Worm (Caenorhabditis elegans) whole organism, midembryonic: ENCODE measurements around the gene C10A4.6.

Experiments used
- T22C8.4 ChIP-seq: fragments of 200-800 bp; sonication (Bioruptor generic); IDR thresholded peaks from 2 replicates; pipeline ENCODE4 v1.3.6; 2022; ENCODE audit warnings: missing genetic modification characterization, missing compliant biosample characterization
- cog-1 ChIP-seq: sonication (generic microtip); optimal IDR thresholded peaks from 2 replicates; lab custom pipeline; 2016; ENCODE audit warnings: missing genetic modification characterization, missing compliant biosample characterization
- flt-1 ChIP-seq: fragments of 200-800 bp; sonication (Bioruptor generic); IDR thresholded peaks from 2 replicates; pipeline ENCODE4 v1.3.6; 2022; ENCODE audit warnings: missing genetic modification characterization, missing compliant biosample characterization
- klf-2 ChIP-seq: fragments of 200-800 bp; sonication (Bioruptor generic); conservative IDR thresholded peaks from 2 replicates; pipeline ENCODE4 v1.3.6; 2022; ENCODE audit warnings: missing genetic modification reagents, missing genetic modification characterization, missing compliant biosample characterization
- med-1 ChIP-seq: sonication (generic microtip); optimal IDR thresholded peaks from 2 replicates; lab custom pipeline; 2017; ENCODE audit warnings: missing genetic modification characterization, mild to moderate bottlenecking, missing compliant biosample characterization, antibody characterized with exemption, missing genetic modification reagents; ENCODE audit not compliant: insufficient read depth
- ref-1 ChIP-seq: fragments of 200-800 bp; sonication (Bioruptor generic); conservative IDR thresholded peaks from 2 replicates; pipeline ENCODE4 v1.3.6; 2022; ENCODE audit warnings: missing genetic modification reagents, missing genetic modification characterization, missing compliant biosample characterization
- tab-1 ChIP-seq: fragments of 200-800 bp; sonication (Bioruptor generic); IDR thresholded peaks from 2 replicates; pipeline ENCODE4 v1.3.6; 2022; ENCODE audit warnings: missing genetic modification characterization, missing compliant biosample characterization
- ztf-23 ChIP-seq: fragments of 200-800 bp; sonication (Bioruptor generic); IDR thresholded peaks from 2 replicates; pipeline ENCODE4 v1.3.6; 2022; ENCODE audit warnings: missing genetic modification reagents, missing genetic modification characterization, missing compliant biosample characterization
- ztf-29 ChIP-seq: fragments of 200-800 bp; sonication (Bioruptor generic); IDR thresholded peaks from 2 replicates; pipeline ENCODE4 v1.3.6; 2022; ENCODE audit warnings: missing genetic modification reagents, missing genetic modification characterization, missing compliant biosample characterization

- no peak for TF ChIP-seq flt-1 (GFP tag; lab: Robert Waterston, UW)
- TF ChIP-seq klf-2 (GFP tag; lab: Robert Waterston, UW), result no peak
- TF ChIP-seq cog-1 (tag; lab: Kevin White, UChicago), result no peak
- no peak for TF ChIP-seq med-1
- TF ChIP-seq tab-1 (GFP tag; lab: Robert Waterston, UW), result no peak
- TF ChIP-seq ref-1 (GFP tag; lab: Robert Waterston, UW), result no peak
- TF ChIP-seq T22C8.4, result no peak
- no peak for TF ChIP-seq ztf-29 (GFP tag; lab: Robert Waterston, UW)
- no peak for TF ChIP-seq ztf-23 (GFP tag; lab: Robert Waterston, UW)
Observed at ce11 chrX:7397935-7398334, 7.6 kb downstream of the C10A4.6 start, which contains the start of gene C10A4.13.
